Worm (Caenorhabditis elegans) whole organism, young adult: Measurements from ENCODE around the gene col-178.

Source experiments
- C17E4.6 ChIP-seq: fragments of 200-800 bp; sonication (Bioruptor generic); IDR thresholded peaks from 2 replicates; pipeline ENCODE4 v1.3.6; 2022; ENCODE audit warnings: missing genetic modification reagents, missing genetic modification characterization, missing compliant biosample characterization
- F57C9.4 ChIP-seq: sonication (generic microtip); optimal IDR thresholded peaks from 2 replicates; lab custom pipeline; 2017; ENCODE audit warnings: mild to moderate bottlenecking, missing genetic modification characterization, missing compliant biosample characterization
- Y67H2A.10 ChIP-seq: fragments of 200-800 bp; sonication (Bioruptor generic); conservative IDR thresholded peaks from 2 replicates; pipeline ENCODE4 v1.3.6; 2022; ENCODE audit warnings: missing genetic modification reagents, missing genetic modification characterization, missing compliant biosample characterization
- ama-1 ChIP-seq, 3 experiments: fragments of 150-350 bp in 1 of 3; sonication (generic microtip) in 2 of 3; optimal IDR thresholded peaks; 2 replicates each; lab custom pipeline; 2014 to 2018; ENCODE audit warnings: missing biosample characterization in 2 of 3, missing genetic modification characterization in 2 of 3, missing genetic modification reagents in 2 of 3
- aptf-2 ChIP-seq: fragments of 200-800 bp; sonication (Bioruptor generic); conservative IDR thresholded peaks from 2 replicates; pipeline ENCODE4 v1.3.6; 2022; ENCODE audit warnings: missing genetic modification reagents, missing genetic modification characterization, missing compliant biosample characterization
- atf-7 ChIP-seq: sonication (generic microtip); optimal IDR thresholded peaks from 2 replicates; lab custom pipeline; 2017; ENCODE audit warnings: mild to moderate bottlenecking, missing genetic modification characterization, missing compliant biosample characterization
- attf-5 ChIP-seq: fragments of 200-800 bp; sonication (Bioruptor generic); optimal IDR thresholded peaks from 2 replicates; lab custom pipeline; 2018; ENCODE audit warnings: mild to moderate bottlenecking, missing genetic modification characterization, missing compliant biosample characterization
- attf-6 ChIP-seq: fragments of 200-800 bp; sonication (Bioruptor generic); IDR thresholded peaks from 2 replicates; pipeline ENCODE4 v1.3.6; 2022; ENCODE audit warnings: missing genetic modification reagents, missing genetic modification characterization, missing compliant biosample characterization
- ceh-79 ChIP-seq: sonication (generic microtip); optimal IDR thresholded peaks from 2 replicates; lab custom pipeline; 2017; ENCODE audit warnings: mild to moderate bottlenecking, missing genetic modification characterization, missing compliant biosample characterization
- dpff-1 ChIP-seq: sonication (generic microtip); optimal IDR thresholded peaks from 2 replicates; lab custom pipeline; 2017; ENCODE audit warnings: mild to moderate bottlenecking, missing genetic modification characterization, missing compliant biosample characterization
- mcd-1 ChIP-seq: fragments of 200-800 bp; sonication (Bioruptor generic); IDR thresholded peaks from 2 replicates; pipeline ENCODE4 v1.3.6; 2022; ENCODE audit warnings: missing genetic modification reagents, missing genetic modification characterization, missing compliant biosample characterization
- pha-4 ChIP-seq: fragments of 150-350 bp; sonication (generic microtip); optimal IDR thresholded peaks from 2 replicates; lab custom pipeline; 2014; ENCODE audit warnings: missing biosample characterization, missing genetic modification reagents, missing genetic modification characterization

- TF ChIP-seq Y67H2A.10 (GFP tag; lab: Robert Waterston, UW) (no peak), mcd-1 (no peak), atf-7 (tag; lab: Kevin White, UChicago) (no peak), C17E4.6 (no peak), attf-6 (GFP tag; lab: Robert Waterston, UW) (no peak), F57C9.4 (tag; lab: Kevin White, UChicago) (no peak), aptf-2 (GFP tag; lab: Robert Waterston, UW) (no peak), ama-1 (optimal IDR thresholded peaks at IDR 0.05; lab: Kevin White, UChicago) (no peak), ama-1 (GFP tag; optimal IDR thresholded peaks at IDR 0.05; lab: Kevin White, UChicago) (no peak), dpff-1 (tag; lab: Kevin White, UChicago) (no peak), attf-5 (no peak), pha-4 (no peak), ceh-79 (no peak)
Measured at ce11 chrX:11210417-11210816, 11.2 kb downstream of the col-178 start.
